Worm (Caenorhabditis elegans) whole organism, L1 larva: ENCODE measurements around the gene atf-4.
A peak's percentile ranks its signal among the peaks of the same experiment; 100 is the strongest.

Experiments used
- C04F5.9 ChIP-seq: sonication (generic microtip); optimal IDR thresholded peaks from 2 replicates; lab custom pipeline; 2016; ENCODE audit warnings: missing genetic modification characterization, missing compliant biosample characterization
- C16A3.4 ChIP-seq: fragments of 150-350 bp; optimal IDR thresholded peaks from 2 replicates; lab custom pipeline; 2014; ENCODE audit warnings: missing biosample characterization, missing genetic modification characterization
- F16B12.6 ChIP-seq: fragments of 150-350 bp; optimal IDR thresholded peaks from 2 replicates; lab custom pipeline; 2014; ENCODE audit warnings: missing biosample characterization, missing genetic modification characterization
- Y116A8C.19 ChIP-seq: sonication (generic microtip); optimal IDR thresholded peaks from 2 replicates; lab custom pipeline; 2016; ENCODE audit warnings: missing compliant biosample characterization, missing genetic modification characterization, borderline replicate concordance
- aha-1 ChIP-seq: fragments of 150-350 bp; optimal IDR thresholded peaks from 2 replicates; lab custom pipeline; 2014; ENCODE audit warnings: missing biosample characterization, missing genetic modification characterization
- alr-1 ChIP-seq: fragments of 200-800 bp; sonication (Bioruptor generic); optimal IDR thresholded peaks from 2 replicates; lab custom pipeline; 2018; ENCODE audit warnings: borderline replicate concordance, mild to moderate bottlenecking, missing genetic modification characterization, missing compliant biosample characterization
- aly-2 ChIP-seq: fragments of 150-350 bp; optimal IDR thresholded peaks from 2 replicates; lab custom pipeline; 2014; ENCODE audit warnings: missing biosample characterization, missing genetic modification characterization
- ama-1 ChIP-seq: fragments of 150-350 bp; optimal IDR thresholded peaks from 2 replicates; lab custom pipeline; 2014
- blmp-1 ChIP-seq: fragments of 150-350 bp; optimal IDR thresholded peaks from 2 replicates; lab custom pipeline; 2014; ENCODE audit warnings: missing biosample characterization, missing genetic modification characterization
- ceh-63 ChIP-seq: fragments of 200-800 bp; sonication (Bioruptor generic); optimal IDR thresholded peaks from 2 replicates; lab custom pipeline; 2018; ENCODE audit warnings: mild to moderate bottlenecking, missing genetic modification characterization, missing compliant biosample characterization
- ceh-8 ChIP-seq: fragments of 200-800 bp; sonication (Bioruptor generic); optimal IDR thresholded peaks from 2 replicates; lab custom pipeline; 2018; ENCODE audit warnings: mild to moderate bottlenecking, missing genetic modification characterization, moderate library complexity, missing compliant biosample characterization
- ceh-82 ChIP-seq, 3 experiments: fragments of 150-350 bp in 1 of 3; sonication (generic microtip) in 2 of 3; optimal IDR thresholded peaks; 2 replicates each; lab custom pipeline; 2014 to 2017; ENCODE audit warnings: missing biosample characterization in 3 of 3, missing genetic modification characterization in 3 of 3
- ceh-88 ChIP-seq: fragments of 200-800 bp; sonication (Bioruptor generic); IDR thresholded peaks from 2 replicates; pipeline ENCODE4 v1.3.6; 2022; ENCODE audit warnings: missing genetic modification characterization, missing compliant biosample characterization
- ceh-90 ChIP-seq: sonication (generic microtip); optimal IDR thresholded peaks from 2 replicates; lab custom pipeline; 2016; ENCODE audit warnings: missing genetic modification characterization, missing compliant biosample characterization
- ces-1 ChIP-seq: fragments of 150-350 bp; optimal IDR thresholded peaks from 2 replicates; lab custom pipeline; 2014; ENCODE audit warnings: missing biosample characterization, missing genetic modification reagents, missing genetic modification characterization
- dsc-1 ChIP-seq: sonication (generic microtip); optimal IDR thresholded peaks from 2 replicates; lab custom pipeline; 2016; ENCODE audit warnings: mild to moderate bottlenecking, missing genetic modification characterization, missing compliant biosample characterization
- elt-3 ChIP-seq, 6 experiments: fragments of 150-350 bp in 1 of 6; sonication (generic microtip); optimal IDR thresholded peaks; 2 replicates each; lab custom pipeline; 2017 to 2018; ENCODE audit warnings: missing biosample characterization in 6 of 6, missing genetic modification characterization in 6 of 6, inconsistent platforms in 1 of 6
- ets-5 ChIP-seq: fragments of 200-800 bp; sonication (Bioruptor generic); IDR thresholded peaks from 2 replicates; pipeline ENCODE4 v1.3.6; 2022; ENCODE audit warnings: missing genetic modification characterization, missing compliant biosample characterization
- fkh-10 ChIP-seq: sonication (generic microtip); optimal IDR thresholded peaks from 2 replicates; lab custom pipeline; 2017; ENCODE audit warnings: missing biosample characterization, missing genetic modification reagents, missing genetic modification characterization
- fos-1 ChIP-seq: fragments of 150-350 bp; optimal IDR thresholded peaks from 2 replicates; lab custom pipeline; 2014; ENCODE audit warnings: missing biosample characterization, missing genetic modification characterization
- grh-1 ChIP-seq: fragments of 200-800 bp; sonication (Bioruptor generic); IDR thresholded peaks from 2 replicates; pipeline ENCODE4 v1.3.6; 2022; ENCODE audit warnings: missing genetic modification reagents, missing genetic modification characterization, missing compliant biosample characterization
- hlh-17 ChIP-seq: fragments of 200-800 bp; sonication (Bioruptor generic); optimal IDR thresholded peaks from 2 replicates; lab custom pipeline; 2018; ENCODE audit warnings: missing genetic modification characterization, mild to moderate bottlenecking, missing compliant biosample characterization, moderate library complexity, borderline replicate concordance
- hpl-2 ChIP-seq: fragments of 150-350 bp; optimal IDR thresholded peaks from 2 replicates; lab custom pipeline; 2014; ENCODE audit warnings: missing biosample characterization, missing genetic modification reagents, missing genetic modification characterization
- isw-1 ChIP-seq: fragments of 200-800 bp; sonication (Bioruptor generic); IDR thresholded peaks from 2 replicates; pipeline ENCODE4 v1.3.6; 2022; ENCODE audit warnings: missing genetic modification characterization, missing compliant biosample characterization
- jun-1 ChIP-seq: fragments of 150-350 bp; optimal IDR thresholded peaks from 2 replicates; lab custom pipeline; 2014; ENCODE audit warnings: missing biosample characterization, missing genetic modification reagents, missing genetic modification characterization
- lsy-2 ChIP-seq, 2 experiments: fragments of 150-350 bp; optimal IDR thresholded peaks; 2 replicates each; lab custom pipeline; 2014; ENCODE audit warnings: missing biosample characterization in 2 of 2, missing genetic modification characterization in 2 of 2
- nhr-11 ChIP-seq: fragments of 150-350 bp; optimal IDR thresholded peaks from 2 replicates; lab custom pipeline; 2014; ENCODE audit warnings: missing biosample characterization, missing genetic modification characterization
- nhr-19 ChIP-seq: fragments of 200-800 bp; sonication (Bioruptor generic); conservative IDR thresholded peaks from 2 replicates; pipeline ENCODE4 v1.3.6; 2022; ENCODE audit warnings: missing genetic modification characterization, missing compliant biosample characterization
- nhr-20 ChIP-seq: sonication (generic microtip); optimal IDR thresholded peaks from 2 replicates; lab custom pipeline; 2016; ENCODE audit warnings: mild to moderate bottlenecking, missing genetic modification characterization, missing compliant biosample characterization
- nhr-47 ChIP-seq: sonication (generic microtip); optimal IDR thresholded peaks from 2 replicates; lab custom pipeline; 2016; ENCODE audit warnings: mild to moderate bottlenecking, missing genetic modification characterization, moderate library complexity, missing compliant biosample characterization
- nhr-71 ChIP-seq: sonication (generic microtip); optimal IDR thresholded peaks from 2 replicates; lab custom pipeline; 2016; ENCODE audit warnings: mild to moderate bottlenecking, missing genetic modification characterization, moderate library complexity, missing compliant biosample characterization
- nhr-77 ChIP-seq: fragments of 150-350 bp; optimal IDR thresholded peaks from 2 replicates; lab custom pipeline; 2014; ENCODE audit warnings: missing biosample characterization, missing genetic modification characterization
- nhr-84 ChIP-seq: sonication (generic microtip); optimal IDR thresholded peaks from 2 replicates; lab custom pipeline; 2017; ENCODE audit warnings: missing biosample characterization, missing genetic modification characterization
- nhr-90 ChIP-seq: sonication (generic microtip); optimal IDR thresholded peaks from 2 replicates; lab custom pipeline; 2016; ENCODE audit warnings: mild to moderate bottlenecking, missing genetic modification characterization, missing compliant biosample characterization; ENCODE audit not compliant: poor library complexity
- pag-3 ChIP-seq: sonication (generic microtip); optimal IDR thresholded peaks from 2 replicates; lab custom pipeline; 2017; ENCODE audit warnings: missing genetic modification characterization, mild to moderate bottlenecking, missing compliant biosample characterization, antibody characterized with exemption, borderline replicate concordance; ENCODE audit not compliant: insufficient read depth
- pax-3 ChIP-seq: fragments of 200-800 bp; sonication (Bioruptor generic); optimal IDR thresholded peaks from 2 replicates; lab custom pipeline; 2018; ENCODE audit warnings: mild to moderate bottlenecking, missing genetic modification characterization, moderate library complexity, missing compliant biosample characterization
- pqm-1 ChIP-seq: sonication (generic microtip); optimal IDR thresholded peaks from 3 replicates; lab custom pipeline; 2017; ENCODE audit warnings: missing biosample characterization, missing genetic modification characterization
- snpc-4 ChIP-seq: fragments of 150-350 bp; optimal IDR thresholded peaks from 2 replicates; lab custom pipeline; 2014; ENCODE audit warnings: missing biosample characterization, missing genetic modification characterization
- snu-23 ChIP-seq: sonication (generic microtip); optimal IDR thresholded peaks from 2 replicates; lab custom pipeline; 2016; ENCODE audit warnings: missing genetic modification characterization, missing compliant biosample characterization
- sox-4 ChIP-seq: sonication (generic microtip); optimal IDR thresholded peaks from 2 replicates; lab custom pipeline; 2016; ENCODE audit warnings: missing genetic modification characterization, missing compliant biosample characterization
- sup-37 ChIP-seq: fragments of 200-800 bp; sonication (Bioruptor generic); optimal IDR thresholded peaks from 2 replicates; lab custom pipeline; 2018; ENCODE audit warnings: mild to moderate bottlenecking, missing genetic modification characterization, missing compliant biosample characterization
- swsn-7 ChIP-seq: sonication (generic microtip); optimal IDR thresholded peaks from 2 replicates; lab custom pipeline; 2016; ENCODE audit warnings: missing genetic modification characterization, missing compliant biosample characterization
- tbx-2 ChIP-seq: sonication (generic microtip); optimal IDR thresholded peaks from 2 replicates; lab custom pipeline; 2016; ENCODE audit warnings: missing genetic modification characterization, missing compliant biosample characterization
- tlp-1 ChIP-seq: fragments of 150-350 bp; optimal IDR thresholded peaks from 2 replicates; lab custom pipeline; 2014; ENCODE audit warnings: missing biosample characterization, missing genetic modification characterization
- unc-130 ChIP-seq: fragments of 150-350 bp; optimal IDR thresholded peaks from 2 replicates; lab custom pipeline; 2017; ENCODE audit warnings: missing biosample characterization, missing genetic modification characterization, inconsistent platforms
- xbp-1 ChIP-seq: sonication (generic microtip); optimal IDR thresholded peaks from 2 replicates; lab custom pipeline; 2016; ENCODE audit warnings: missing genetic modification characterization, missing compliant biosample characterization
- zag-1 ChIP-seq: fragments of 150-350 bp; optimal IDR thresholded peaks from 2 replicates; lab custom pipeline; 2014; ENCODE audit warnings: missing biosample characterization, missing genetic modification characterization
- zip-4 ChIP-seq: fragments of 200-800 bp; sonication (Bioruptor generic); optimal IDR thresholded peaks from 2 replicates; lab custom pipeline; 2018; ENCODE audit warnings: mild to moderate bottlenecking, missing genetic modification characterization, moderate library complexity, missing compliant biosample characterization
- ztf-11 ChIP-seq, 2 experiments: sonication (generic microtip); optimal IDR thresholded peaks; 2 replicates each; lab custom pipeline; 2016 to 2017; ENCODE audit warnings: missing genetic modification characterization in 2 of 2, missing biosample characterization in 1 of 2, missing compliant biosample characterization in 1 of 2
- ztf-4 ChIP-seq: fragments of 150-350 bp; optimal IDR thresholded peaks from 2 replicates; lab custom pipeline; 2014; ENCODE audit warnings: missing biosample characterization, missing genetic modification characterization

atf-4 gene

DNA sequence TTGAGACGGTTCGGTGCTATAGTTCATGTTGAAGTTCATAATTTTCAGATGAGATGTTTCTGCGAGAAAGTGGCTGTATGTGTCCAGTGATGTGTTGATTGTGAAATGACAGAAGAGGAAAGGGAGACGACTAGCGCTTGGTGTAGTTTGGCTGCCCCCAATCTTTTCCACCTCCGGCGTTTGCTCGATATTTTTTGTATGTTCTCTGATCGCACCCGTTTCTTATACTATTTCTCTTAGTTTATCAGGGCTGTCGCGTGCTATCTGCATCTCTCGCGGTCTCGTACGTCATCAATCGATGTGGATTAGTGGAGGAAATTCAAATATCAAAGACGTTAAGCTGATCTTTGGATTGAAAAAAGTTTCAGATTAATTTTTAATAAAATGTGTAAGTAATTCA lies at the start of gene atf-4 (continued):
- TF ChIP-seq zip-4 (GFP tag; lab: Kevin White, UChicago) (no peak), ces-1 (GFP tag; lab: Kevin White, UChicago) (no peak), elt-3 (tag; optimal IDR thresholded peaks at IDR 0.05; lab: Kevin White, UChicago) (peak in 2 of 6 experiments; percentile 43 to 56), hpl-2 (GFP tag; lab: Kevin White, UChicago) (no peak), tbx-2 (peak; percentile 76), pqm-1 (tag; lab: Kevin White, UChicago) (no peak), nhr-77 (tag; lab: Kevin White, UChicago) (no peak), sox-4 (tag; lab: Kevin White, UChicago) (peak; percentile 16), isw-1 (no peak), blmp-1 (tag; lab: Kevin White, UChicago) (peak; percentile 17), unc-130 (tag; lab: Kevin White, UChicago) (peak; percentile 73), alr-1 (tag; lab: Kevin White, UChicago) (no peak), nhr-20 (tag; lab: Kevin White, UChicago) (peak; percentile 87), ztf-11 (tag; optimal IDR thresholded peaks at IDR 0.05; lab: Kevin White, UChicago) (no peak), jun-1 (tag; lab: Kevin White, UChicago) (peak; percentile 7), ama-1 (lab: Kevin White, UChicago) (no peak), ztf-4 (tag; lab: Kevin White, UChicago) (peak; percentile 48), ceh-63 (no peak), swsn-7 (tag; lab: Kevin White, UChicago) (peak; percentile 72), aly-2 (no peak), pax-3 (tag; lab: Kevin White, UChicago) (peak; percentile 17), dsc-1 (peak; percentile 79), Y116A8C.19 (tag; lab: Kevin White, UChicago) (no peak), C16A3.4 (peak; percentile 17), grh-1 (GFP tag; lab: Robert Waterston, UW) (no peak), fos-1 (tag; lab: Kevin White, UChicago) (peak; percentile 37), ceh-82 (tag; optimal IDR thresholded peaks at IDR 0.05; lab: Kevin White, UChicago) (peak in 2 of 3 experiments; percentile 20 to 41), tlp-1 (tag; lab: Kevin White, UChicago) (no peak), nhr-90 (tag; lab: Kevin White, UChicago) (peak; percentile 52), zag-1 (tag; lab: Kevin White, UChicago) (no peak), pag-3 (no peak)
- TF ChIP-seq, all 84 proteins: peak for 40

DNA sequence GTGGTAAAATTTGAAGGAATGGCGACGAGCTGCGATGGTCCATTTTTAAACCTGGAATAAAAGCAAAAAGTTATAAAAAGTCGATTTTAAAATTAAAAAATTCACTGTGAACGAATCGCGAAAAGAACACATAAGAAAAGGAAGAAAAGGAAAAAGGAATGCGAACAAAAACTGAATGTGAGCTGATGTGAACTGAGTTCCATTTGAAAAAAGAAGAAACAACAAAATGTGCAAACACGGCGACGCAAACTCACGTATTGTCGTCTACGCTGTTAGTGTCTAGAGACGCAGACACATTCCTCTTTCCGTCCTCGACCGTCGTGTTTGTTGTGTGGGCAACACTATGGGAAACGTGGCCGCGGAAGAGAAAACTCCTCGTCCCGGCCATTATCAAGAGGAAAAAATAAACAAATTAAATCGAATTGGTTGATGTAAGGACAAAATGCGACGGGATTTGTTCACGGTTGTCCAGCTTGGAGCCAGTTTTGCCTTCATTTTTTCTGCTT lies 43.2 kb upstream of the atf-4 start, which contains the start of the genes C27C12.1 and C27C12.4:
TSS of gene C27C12.1 (minus strand) at position 51 of the 506 bp plus-strand sequence.
TSS of gene C27C12.4 (plus strand) at position 375 of the 506 bp plus-strand sequence.
- TF ChIP-seq pqm-1 (tag; lab: Kevin White, UChicago): no peak
- TF ChIP-seq nhr-11 (tag; lab: Kevin White, UChicago): peak; percentile 47
- no peak for TF ChIP-seq ces-1 (GFP tag; lab: Kevin White, UChicago)
- TF ChIP-seq lsy-2 (tag; optimal IDR thresholded peaks at IDR 0.05; lab: Kevin White, UChicago): peak; percentile 82 to 89
- no peak for TF ChIP-seq aha-1
- peak; percentile 99 for TF ChIP-seq F16B12.6 (tag; lab: Kevin White, UChicago)
- TF ChIP-seq sup-37: peak; percentile 43
- peak; percentile 76 for TF ChIP-seq isw-1
- TF ChIP-seq grh-1 (GFP tag; lab: Robert Waterston, UW): peak; percentile 67
- peak; percentile 93 for TF ChIP-seq nhr-47 (tag; lab: Kevin White, UChicago)
- TF ChIP-seq nhr-20 (tag; lab: Kevin White, UChicago): peak; percentile 93
- TF ChIP-seq nhr-71 (tag; lab: Kevin White, UChicago): peak; percentile 95
- peak; percentile 83 for TF ChIP-seq xbp-1
- peak; percentile 90 for TF ChIP-seq fkh-10 (GFP tag; lab: Kevin White, UChicago)
- TF ChIP-seq ceh-8 (GFP tag; lab: Kevin White, UChicago): peak; percentile 25
- peak; percentile 61 for TF ChIP-seq C04F5.9
- peak; percentile 90 for TF ChIP-seq nhr-90 (tag; lab: Kevin White, UChicago)
- TF ChIP-seq ets-5 (GFP tag; lab: Robert Waterston, UW): no peak
- peak; percentile 88 for TF ChIP-seq nhr-19 (GFP tag; lab: Robert Waterston, UW)
- no peak for TF ChIP-seq hlh-17 (GFP tag; lab: Kevin White, UChicago)
- TF ChIP-seq pax-3 (tag; lab: Kevin White, UChicago): peak; percentile 63
- peak; percentile 84 for TF ChIP-seq unc-130 (tag; lab: Kevin White, UChicago)
- 0 out of 2 replicates have a peak, but pooled peaks have one; percentile 47 for TF ChIP-seq ceh-88 (GFP tag; lab: Robert Waterston, UW)
- TF ChIP-seq elt-3 (tag; optimal IDR thresholded peaks at IDR 0.05; lab: Kevin White, UChicago): peak in 3 of 6 experiments; percentile 44 to 70 (median 67)
- peak; percentile 86 for TF ChIP-seq snpc-4 (tag; lab: Kevin White, UChicago)
- TF ChIP-seq ceh-90 (tag; lab: Kevin White, UChicago): peak; percentile 80
- TF ChIP-seq nhr-77 (tag; lab: Kevin White, UChicago): peak; percentile 66
- TF ChIP-seq snu-23 (GFP tag; lab: Kevin White, UChicago): peak; percentile 94
- no peak for TF ChIP-seq nhr-84
